Worm (Caenorhabditis elegans) whole organism, L1 larva: ENCODE data around the gene tag-280.

ENCODE experiments used
- pqm-1 ChIP-seq: sonication (generic microtip); optimal IDR thresholded peaks from 3 replicates; lab custom pipeline; 2017; ENCODE audit warnings: missing biosample characterization, missing genetic modification characterization
- snpc-4 ChIP-seq: fragments of 150-350 bp; optimal IDR thresholded peaks from 2 replicates; lab custom pipeline; 2014; ENCODE audit warnings: missing biosample characterization, missing genetic modification characterization
- tbx-2 ChIP-seq: sonication (generic microtip); optimal IDR thresholded peaks from 2 replicates; lab custom pipeline; 2016; ENCODE audit warnings: missing genetic modification characterization, missing compliant biosample characterization
- zag-1 ChIP-seq: fragments of 150-350 bp; optimal IDR thresholded peaks from 2 replicates; lab custom pipeline; 2014; ENCODE audit warnings: missing biosample characterization, missing genetic modification characterization
- ztf-4 ChIP-seq: fragments of 150-350 bp; optimal IDR thresholded peaks from 2 replicates; lab custom pipeline; 2014; ENCODE audit warnings: missing biosample characterization, missing genetic modification characterization

DNA sequence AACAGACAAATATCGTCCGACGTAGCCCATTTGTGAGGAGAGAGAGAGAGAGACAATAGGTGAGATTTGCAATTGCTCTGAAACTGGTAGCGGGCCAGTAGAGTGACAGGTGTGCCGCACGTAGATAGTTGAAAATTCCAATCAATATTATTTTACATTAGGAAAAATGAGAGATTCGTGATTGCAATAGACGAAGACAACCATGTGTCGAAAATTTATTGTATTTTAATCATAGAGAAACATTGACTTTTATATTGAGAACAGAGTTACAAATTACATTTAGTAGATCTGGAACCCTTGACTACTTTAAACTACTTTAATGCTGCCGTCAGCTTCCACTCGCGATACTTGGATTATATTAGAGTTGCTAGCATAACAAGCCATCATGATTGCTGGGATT lies 48.0 kb upstream of the tag-280 start, which contains the start of gene Y57A10C.1:
- TF ChIP-seq pqm-1: no peak
- TF ChIP-seq ztf-4 (tag; lab: Kevin White, UChicago): no peak
- TF ChIP-seq snpc-4 (tag; lab: Kevin White, UChicago): no peak
- TF ChIP-seq zag-1 (tag; lab: Kevin White, UChicago): no peak
- TF ChIP-seq tbx-2: no peak
